Worm (Caenorhabditis elegans) whole organism, L1 larva: ENCODE data around the gene C02H6.3.

ENCODE experiments used
- ceh-82 ChIP-seq, 3 experiments: fragments of 150-350 bp in 1 of 3; sonication (generic microtip) in 2 of 3; optimal IDR thresholded peaks; 2 replicates each; lab custom pipeline; 2014 to 2017; ENCODE audit warnings: missing biosample characterization in 3 of 3, missing genetic modification characterization in 3 of 3
- elt-2 ChIP-seq: sonication (generic microtip); optimal IDR thresholded peaks from 2 replicates; lab custom pipeline; 2016; ENCODE audit warnings: missing genetic modification characterization, mild to moderate bottlenecking, inconsistent platforms, missing compliant biosample characterization, missing genetic modification reagents
- lin-13 ChIP-seq: fragments of 150-350 bp; optimal IDR thresholded peaks from 2 replicates; lab custom pipeline; 2014; ENCODE audit warnings: missing biosample characterization, missing genetic modification reagents, missing genetic modification characterization
- nhr-11 ChIP-seq: fragments of 150-350 bp; optimal IDR thresholded peaks from 2 replicates; lab custom pipeline; 2014; ENCODE audit warnings: missing biosample characterization, missing genetic modification characterization
- nhr-85 ChIP-seq: sonication (generic microtip); peaks from one replicate; lab custom pipeline; 2016; ENCODE audit warnings: missing genetic modification characterization, inconsistent platforms, missing compliant biosample characterization
- tbx-2 ChIP-seq: sonication (generic microtip); optimal IDR thresholded peaks from 2 replicates; lab custom pipeline; 2016; ENCODE audit warnings: missing genetic modification characterization, missing compliant biosample characterization
- ztf-4 ChIP-seq: fragments of 150-350 bp; optimal IDR thresholded peaks from 2 replicates; lab custom pipeline; 2014; ENCODE audit warnings: missing biosample characterization, missing genetic modification characterization

DNA sequence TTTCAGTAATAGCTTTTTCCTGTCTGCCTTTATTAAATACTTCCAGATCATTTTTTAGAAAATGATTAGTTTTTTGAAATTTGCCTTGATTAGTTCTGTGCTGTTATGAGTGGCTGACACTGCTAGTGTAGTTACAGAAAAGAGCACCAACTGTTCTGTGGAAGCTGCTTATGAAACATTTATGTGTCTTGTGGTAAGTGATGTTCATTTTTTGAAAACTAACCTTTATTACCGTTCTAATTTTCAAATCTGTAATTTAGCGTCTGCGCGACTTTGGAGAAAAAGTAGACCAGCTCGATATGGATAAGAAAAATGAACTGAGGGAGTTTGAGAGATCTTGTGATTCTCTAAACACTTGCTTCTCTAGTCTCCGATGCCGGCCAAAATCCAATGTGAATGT is 18.1 kb downstream of the C02H6.3 start, which contains the start of gene srj-14:
- no peak for TF ChIP-seq ztf-4 (tag; lab: Kevin White, UChicago)
- no peak for TF ChIP-seq nhr-11
- no peak for TF ChIP-seq ceh-82 (tag; optimal IDR thresholded peaks at IDR 0.05; lab: Kevin White, UChicago)
- no peak for TF ChIP-seq lin-13 (GFP tag; lab: Kevin White, UChicago)
- no peak for TF ChIP-seq tbx-2
- TF ChIP-seq elt-2 (tag; lab: Kevin White, UChicago), result no peak
- no peak for TF ChIP-seq nhr-85 (tag; lab: Kevin White, UChicago)
